Worm (Caenorhabditis elegans) whole organism, young adult: ENCODE data around the gene lin-66.
A peak's percentile ranks its signal among the peaks of the same experiment; 100 is the strongest.
"Not testable (repeated sequence)": the region's sequence is repeated elsewhere in the genome, so short reads cannot be mapped to it uniquely, and the experiment has no call there.

Experiments used
- B0336.3 ChIP-seq: fragments of 200-800 bp; sonication (Bioruptor generic); IDR thresholded peaks from 2 replicates; pipeline ENCODE4 v1.3.6; 2022; ENCODE audit warnings: missing genetic modification characterization, missing compliant biosample characterization
- F57C9.4 ChIP-seq: sonication (generic microtip); optimal IDR thresholded peaks from 2 replicates; lab custom pipeline; 2017; ENCODE audit warnings: mild to moderate bottlenecking, missing genetic modification characterization, missing compliant biosample characterization
- Y53F4B.3 ChIP-seq: fragments of 200-800 bp; sonication (Bioruptor generic); IDR thresholded peaks from 2 replicates; pipeline ENCODE4 v1.3.6; 2022; ENCODE audit warnings: missing genetic modification reagents, missing genetic modification characterization, missing compliant biosample characterization
- dox-1 ChIP-seq: fragments of 200-800 bp; sonication (Bioruptor generic); IDR thresholded peaks from 2 replicates; pipeline ENCODE4 v1.3.6; 2022; ENCODE audit warnings: missing genetic modification reagents, missing genetic modification characterization, missing compliant biosample characterization
- dpff-1 ChIP-seq: sonication (generic microtip); optimal IDR thresholded peaks from 2 replicates; lab custom pipeline; 2017; ENCODE audit warnings: mild to moderate bottlenecking, missing genetic modification characterization, missing compliant biosample characterization
- egl-44 ChIP-seq: fragments of 200-800 bp; sonication (Bioruptor generic); IDR thresholded peaks from 2 replicates; pipeline ENCODE4 v1.3.6; 2022; ENCODE audit warnings: missing genetic modification reagents, missing genetic modification characterization, missing compliant biosample characterization
- lsy-27 ChIP-seq: sonication (generic microtip); optimal IDR thresholded peaks from 2 replicates; lab custom pipeline; 2017; ENCODE audit warnings: missing genetic modification characterization, mild to moderate bottlenecking, missing compliant biosample characterization, antibody characterized with exemption, missing genotype, borderline replicate concordance; ENCODE audit not compliant: insufficient read depth
- nhr-80 ChIP-seq: sonication (generic microtip); optimal IDR thresholded peaks from 2 replicates; lab custom pipeline; 2016; ENCODE audit warnings: missing genetic modification characterization, missing compliant biosample characterization
- pha-4 ChIP-seq: fragments of 150-350 bp; sonication (generic microtip); optimal IDR thresholded peaks from 2 replicates; lab custom pipeline; 2014; ENCODE audit warnings: missing biosample characterization, missing genetic modification reagents, missing genetic modification characterization
- snpc-4 ChIP-seq, 5 experiments: fragments of 150-350 bp in 1 of 5; sonication (generic microtip) in 4 of 5; optimal IDR thresholded peaks; 2 replicates each; lab custom pipeline; 2014 to 2018; ENCODE audit warnings: missing genetic modification characterization in 5 of 5, missing biosample characterization in 3 of 5, antibody characterized with exemption in 2 of 5, mild to moderate bottlenecking in 2 of 5, missing compliant biosample characterization in 2 of 5, missing genotype in 2 of 5, moderate library complexity in 2 of 5, missing genetic modification reagents in 1 of 5
- unc-130 ChIP-seq: sonication (generic microtip); optimal IDR thresholded peaks from 2 replicates; lab custom pipeline; 2016; ENCODE audit warnings: missing genetic modification reagents, missing genetic modification characterization, missing compliant biosample characterization
- ztf-18 ChIP-seq: sonication (generic microtip); optimal IDR thresholded peaks from 2 replicates; lab custom pipeline; 2016; ENCODE audit warnings: missing genotype, mild to moderate bottlenecking, missing genetic modification characterization, missing compliant biosample characterization

- TF ChIP-seq ztf-18 (tag; lab: Kevin White, UChicago); B0336.3 (GFP tag; lab: Robert Waterston, UW); unc-130; dpff-1 (tag; lab: Kevin White, UChicago); Y53F4B.3 (GFP tag; lab: Robert Waterston, UW); egl-44 (GFP tag; lab: Robert Waterston, UW); nhr-80 (tag; lab: Kevin White, UChicago); F57C9.4 (tag; lab: Kevin White, UChicago); lsy-27 (tag; lab: Kevin White, UChicago); pha-4 (tag; lab: Kevin White, UChicago): not testable (repeated sequence)
- peak; percentile 84 for TF ChIP-seq snpc-4 (GFP tag; optimal IDR thresholded peaks at IDR 0.05; lab: Kevin White, UChicago)
- peak; percentile 86 to 95 (median 88) for TF ChIP-seq snpc-4 (tag; optimal IDR thresholded peaks at IDR 0.05; lab: Kevin White, UChicago)
- TF ChIP-seq dox-1 = peak; percentile 84
Observed at ce11 chrIV:13855361-13855918, 32.4 kb upstream of the lin-66 start.
